Worm (Caenorhabditis elegans) whole organism, late embryonic: ENCODE measurements around the gene T07F10.3.

ENCODE experiments used
- C08G9.2 ChIP-seq: sonication (generic microtip); optimal IDR thresholded peaks from 2 replicates; lab custom pipeline; 2016; ENCODE audit warnings: mild to moderate bottlenecking, missing genetic modification characterization, moderate library complexity, missing compliant biosample characterization
- F13H6.1 ChIP-seq: sonication (generic microtip); optimal IDR thresholded peaks from 2 replicates; lab custom pipeline; 2016; ENCODE audit warnings: missing genetic modification characterization, missing compliant biosample characterization
- K02D7.2 ChIP-seq: sonication (generic microtip); optimal IDR thresholded peaks from 2 replicates; lab custom pipeline; 2017; ENCODE audit warnings: mild to moderate bottlenecking, missing genetic modification characterization, missing compliant biosample characterization
- T23F11.4 ChIP-seq: fragments of 200-800 bp; sonication (Bioruptor generic); optimal IDR thresholded peaks from 2 replicates; lab custom pipeline; 2018; ENCODE audit warnings: mild to moderate bottlenecking, missing genetic modification characterization, missing compliant biosample characterization
- Y22D7AL.16 ChIP-seq: sonication (generic microtip); optimal IDR thresholded peaks from 2 replicates; lab custom pipeline; 2016; ENCODE audit warnings: missing genetic modification characterization, missing compliant biosample characterization
- ahr-1 ChIP-seq: sonication (generic microtip); optimal IDR thresholded peaks from 2 replicates; lab custom pipeline; 2016; ENCODE audit warnings: missing genetic modification characterization, missing compliant biosample characterization
- ceh-14 ChIP-seq: sonication (generic microtip); optimal IDR thresholded peaks from 2 replicates; lab custom pipeline; 2016; ENCODE audit warnings: missing genotype, missing genetic modification characterization, missing compliant biosample characterization
- ceh-19 ChIP-seq: fragments of 200-800 bp; sonication (Bioruptor generic); optimal IDR thresholded peaks from 2 replicates; lab custom pipeline; 2018; ENCODE audit warnings: mild to moderate bottlenecking, missing genetic modification characterization, missing compliant biosample characterization
- ceh-2 ChIP-seq: sonication (generic microtip); optimal IDR thresholded peaks from 2 replicates; lab custom pipeline; 2016; ENCODE audit warnings: missing genotype, missing genetic modification characterization, missing compliant biosample characterization
- ceh-22 ChIP-seq: sonication (generic microtip); optimal IDR thresholded peaks from 2 replicates; lab custom pipeline; 2017; ENCODE audit warnings: missing biosample characterization, missing genetic modification characterization
- ceh-24 ChIP-seq: sonication (generic microtip); optimal IDR thresholded peaks from 2 replicates; lab custom pipeline; 2016; ENCODE audit warnings: mild to moderate bottlenecking, missing genetic modification characterization, missing compliant biosample characterization
- ceh-34 ChIP-seq: sonication (generic microtip); optimal IDR thresholded peaks from 2 replicates; lab custom pipeline; 2016; ENCODE audit warnings: mild to moderate bottlenecking, missing genetic modification characterization, missing compliant biosample characterization
- ceh-45 ChIP-seq: fragments of 200-800 bp; sonication (Bioruptor generic); IDR thresholded peaks from 2 replicates; pipeline ENCODE4 v1.3.6; 2022; ENCODE audit warnings: missing genetic modification reagents, missing genetic modification characterization, missing compliant biosample characterization
- ceh-6 ChIP-seq: fragments of 200-800 bp; sonication (Bioruptor generic); optimal IDR thresholded peaks from 2 replicates; lab custom pipeline; 2018; ENCODE audit warnings: mild to moderate bottlenecking, missing genetic modification characterization, missing compliant biosample characterization
- ceh-9 ChIP-seq: sonication (generic microtip); optimal IDR thresholded peaks from 2 replicates; lab custom pipeline; 2016; ENCODE audit warnings: mild to moderate bottlenecking, missing genetic modification characterization, inconsistent platforms, missing compliant biosample characterization
- che-1 ChIP-seq: sonication (generic microtip); optimal IDR thresholded peaks from 2 replicates; lab custom pipeline; 2016; ENCODE audit warnings: mild to moderate bottlenecking, missing genetic modification characterization, missing compliant biosample characterization
- dve-1 ChIP-seq: sonication (generic microtip); optimal IDR thresholded peaks from 2 replicates; lab custom pipeline; 2017; ENCODE audit warnings: antibody characterized with exemption, mild to moderate bottlenecking, missing genetic modification characterization, missing compliant biosample characterization
- elt-2 ChIP-seq: sonication (generic microtip); optimal IDR thresholded peaks from 2 replicates; lab custom pipeline; 2016; ENCODE audit warnings: missing genetic modification reagents, missing genetic modification characterization, missing compliant biosample characterization
- elt-4 ChIP-seq: sonication (generic microtip); optimal IDR thresholded peaks from 2 replicates; lab custom pipeline; 2016; ENCODE audit warnings: missing genetic modification characterization, missing compliant biosample characterization
- ets-4 ChIP-seq: sonication (generic microtip); optimal IDR thresholded peaks from 2 replicates; lab custom pipeline; 2016; ENCODE audit warnings: missing genetic modification characterization, missing compliant biosample characterization
- eyg-1 ChIP-seq: sonication (generic microtip); optimal IDR thresholded peaks from 2 replicates; lab custom pipeline; 2016; ENCODE audit warnings: missing genotype, missing genetic modification characterization, missing compliant biosample characterization
- fkh-10 ChIP-seq: fragments of 150-350 bp; optimal IDR thresholded peaks from 2 replicates; lab custom pipeline; 2014; ENCODE audit warnings: missing biosample characterization, missing genetic modification reagents, missing genetic modification characterization
- fkh-6 ChIP-seq: sonication (generic microtip); optimal IDR thresholded peaks from 2 replicates; lab custom pipeline; 2016; ENCODE audit warnings: missing genetic modification characterization, missing compliant biosample characterization
- gmeb-2 ChIP-seq: sonication (generic microtip); optimal IDR thresholded peaks from 2 replicates; lab custom pipeline; 2016; ENCODE audit warnings: missing genetic modification characterization, inconsistent platforms, missing compliant biosample characterization
- hlh-15 ChIP-seq: sonication (generic microtip); optimal IDR thresholded peaks from 2 replicates; lab custom pipeline; 2016; ENCODE audit warnings: missing genetic modification characterization, missing compliant biosample characterization
- hlh-6 ChIP-seq: sonication (generic microtip); optimal IDR thresholded peaks from 2 replicates; lab custom pipeline; 2016; ENCODE audit warnings: missing genotype, missing genetic modification characterization, missing compliant biosample characterization
- lim-6 ChIP-seq: sonication (generic microtip); optimal IDR thresholded peaks from 2 replicates; lab custom pipeline; 2016; ENCODE audit warnings: missing genetic modification characterization, missing compliant biosample characterization
- lin-11 ChIP-seq: fragments of 200-800 bp; sonication (Bioruptor generic); optimal IDR thresholded peaks from 2 replicates; lab custom pipeline; 2018; ENCODE audit warnings: mild to moderate bottlenecking, missing genetic modification characterization, missing compliant biosample characterization
- mec-3 ChIP-seq: sonication (generic microtip); optimal IDR thresholded peaks from 2 replicates; lab custom pipeline; 2016; ENCODE audit warnings: borderline replicate concordance, missing genetic modification characterization, missing compliant biosample characterization
- nfya-1 ChIP-seq: sonication (generic microtip); optimal IDR thresholded peaks from 2 replicates; lab custom pipeline; 2017; ENCODE audit warnings: missing genetic modification characterization, mild to moderate bottlenecking, missing compliant biosample characterization, antibody characterized with exemption, moderate library complexity
- nhr-11 ChIP-seq: fragments of 150-350 bp; optimal IDR thresholded peaks from 2 replicates; lab custom pipeline; 2014; ENCODE audit warnings: missing biosample characterization, missing genetic modification characterization
- npax-4 ChIP-seq: sonication (generic microtip); optimal IDR thresholded peaks from 2 replicates; lab custom pipeline; 2016; ENCODE audit warnings: missing genetic modification characterization, missing compliant biosample characterization
- odd-2 ChIP-seq: sonication (generic microtip); optimal IDR thresholded peaks from 2 replicates; lab custom pipeline; 2017; ENCODE audit warnings: antibody characterized with exemption, mild to moderate bottlenecking, missing genetic modification characterization, missing compliant biosample characterization
- pag-3 ChIP-seq: sonication (generic microtip); optimal IDR thresholded peaks from 2 replicates; lab custom pipeline; 2016; ENCODE audit warnings: missing compliant biosample characterization, missing genetic modification characterization, borderline replicate concordance
- pat-9 ChIP-seq: fragments of 200-800 bp; sonication (Bioruptor generic); optimal IDR thresholded peaks from 2 replicates; lab custom pipeline; 2018; ENCODE audit warnings: mild to moderate bottlenecking, missing genetic modification characterization, moderate library complexity, missing compliant biosample characterization
- pax-1 ChIP-seq: fragments of 150-350 bp; optimal IDR thresholded peaks from 2 replicates; lab custom pipeline; 2014; ENCODE audit warnings: missing biosample characterization, missing genetic modification characterization
- pha-2 ChIP-seq: sonication (generic microtip); optimal IDR thresholded peaks from 2 replicates; lab custom pipeline; 2017; ENCODE audit warnings: mild to moderate bottlenecking, missing genetic modification characterization, missing compliant biosample characterization
- pha-4 ChIP-seq: fragments of 150-350 bp; optimal IDR thresholded peaks from 2 replicates; lab custom pipeline; 2018; ENCODE audit warnings: missing biosample characterization, missing genetic modification reagents, missing genetic modification characterization
- pqm-1 ChIP-seq: sonication (generic microtip); optimal IDR thresholded peaks from 2 replicates; lab custom pipeline; 2016; ENCODE audit warnings: missing genetic modification characterization, missing compliant biosample characterization
- pros-1 ChIP-seq: fragments of 150-350 bp; optimal IDR thresholded peaks from 2 replicates; lab custom pipeline; 2014; ENCODE audit warnings: missing biosample characterization, missing genetic modification reagents, missing genetic modification characterization
- ref-2 ChIP-seq: sonication (generic microtip); optimal IDR thresholded peaks from 2 replicates; lab custom pipeline; 2016; ENCODE audit warnings: missing genetic modification characterization, missing compliant biosample characterization
- rnt-1 ChIP-seq: sonication (generic microtip); optimal IDR thresholded peaks from 2 replicates; lab custom pipeline; 2016; ENCODE audit warnings: missing genetic modification characterization, missing compliant biosample characterization
- sdc-2 ChIP-seq: sonication (generic microtip); optimal IDR thresholded peaks from 2 replicates; lab custom pipeline; 2016; ENCODE audit warnings: missing genotype, missing genetic modification characterization, missing compliant biosample characterization
- sox-2 ChIP-seq: fragments of 200-800 bp; sonication (Bioruptor generic); IDR thresholded peaks from 2 replicates; pipeline ENCODE4 v1.3.6; 2022; ENCODE audit warnings: missing genetic modification reagents, missing genetic modification characterization, missing compliant biosample characterization
- sox-4 ChIP-seq: sonication (generic microtip); optimal IDR thresholded peaks from 2 replicates; lab custom pipeline; 2017; ENCODE audit warnings: mild to moderate bottlenecking, missing genetic modification characterization, inconsistent platforms, missing compliant biosample characterization
- tbx-2 ChIP-seq: sonication (generic microtip); optimal IDR thresholded peaks from 2 replicates; lab custom pipeline; 2016; ENCODE audit warnings: missing genetic modification characterization, missing compliant biosample characterization
- tbx-7 ChIP-seq: sonication (generic microtip); optimal IDR thresholded peaks from 2 replicates; lab custom pipeline; 2016; ENCODE audit warnings: missing genotype, missing genetic modification characterization, missing compliant biosample characterization
- ttx-3 ChIP-seq: sonication (generic microtip); optimal IDR thresholded peaks from 2 replicates; lab custom pipeline; 2016; ENCODE audit warnings: missing genetic modification reagents, missing genetic modification characterization, missing compliant biosample characterization
- unc-3 ChIP-seq, 2 experiments: fragments of 200-800 bp in 1 of 2; sonication (Bioruptor generic) in 1 of 2; sonication (generic microtip) in 1 of 2; conservative IDR thresholded peaks in 1 of 2; optimal IDR thresholded peaks in 1 of 2; 2 replicates each; pipeline versions ENCODE4 v1.3.6 to Lab custom; 2016 to 2022; ENCODE audit warnings: missing compliant biosample characterization in 2 of 2, missing genetic modification characterization in 2 of 2, missing genetic modification reagents in 1 of 2
- unc-42 ChIP-seq: sonication (generic microtip); optimal IDR thresholded peaks from 2 replicates; lab custom pipeline; 2016; ENCODE audit warnings: missing genotype, missing genetic modification characterization, missing compliant biosample characterization
- unc-55 ChIP-seq: sonication (generic microtip); optimal IDR thresholded peaks from 2 replicates; lab custom pipeline; 2017; ENCODE audit warnings: missing biosample characterization, missing genetic modification reagents, missing genetic modification characterization
- unc-86 ChIP-seq: sonication (generic microtip); optimal IDR thresholded peaks from 2 replicates; lab custom pipeline; 2016; ENCODE audit warnings: missing genetic modification characterization, missing compliant biosample characterization
- ztf-16 ChIP-seq: sonication (generic microtip); optimal IDR thresholded peaks from 2 replicates; lab custom pipeline; 2017; ENCODE audit warnings: missing genetic modification characterization, missing compliant biosample characterization

The T07F10.3 gene

DNA sequence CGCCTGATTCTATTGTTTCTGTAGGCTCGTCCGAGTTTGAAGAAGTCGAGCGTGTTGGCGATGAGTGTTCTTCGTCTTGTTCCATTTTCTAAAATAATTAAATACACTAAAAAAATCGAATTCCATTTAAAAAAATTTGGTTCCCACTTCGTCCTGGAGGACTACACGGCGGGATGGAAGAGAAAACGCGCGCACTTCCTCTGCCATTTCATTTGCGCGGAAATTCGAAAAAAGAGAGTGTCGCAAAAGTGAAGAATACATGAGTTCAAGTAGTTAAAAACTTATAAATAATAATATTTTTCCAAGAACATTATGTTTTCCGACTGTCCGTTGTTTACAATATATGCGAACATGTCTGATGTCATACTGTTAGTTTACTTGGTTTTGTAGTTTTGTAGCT lies at the start of gene T07F10.3:
Gene T07F10.3, minus strand, starts transcription at position 98 of the 400 bp plus-strand sequence.
- TF ChIP-seq pat-9 (tag; lab: Kevin White, UChicago) (no peak), npax-4 (tag; lab: Kevin White, UChicago) (no peak), ref-2 (tag; lab: Kevin White, UChicago) (peak; percentile 96), hlh-15 (tag; lab: Kevin White, UChicago) (peak; percentile 35), nfya-1 (tag; lab: Kevin White, UChicago) (peak; percentile 35), elt-4 (tag; lab: Kevin White, UChicago) (no peak), pag-3 (no peak), lin-11 (tag; lab: Kevin White, UChicago) (no peak), sox-4 (no peak), rnt-1 (peak; percentile 81), tbx-7 (tag; lab: Kevin White, UChicago) (peak; percentile 98), C08G9.2 (tag; lab: Kevin White, UChicago) (peak; percentile 99), sdc-2 (tag; lab: Kevin White, UChicago) (peak; percentile 55), lim-6 (tag; lab: Kevin White, UChicago) (peak; percentile 86), ceh-9 (tag; lab: Kevin White, UChicago) (no peak), ahr-1 (tag; lab: Kevin White, UChicago) (peak; percentile 66), ceh-6 (GFP tag; lab: Kevin White, UChicago) (no peak), unc-86 (peak; percentile 66), pha-2 (tag; lab: Kevin White, UChicago) (no peak), ets-4 (tag; lab: Kevin White, UChicago) (peak; percentile 99), sox-2 (GFP tag; lab: Robert Waterston, UW) (no peak), T23F11.4 (GFP tag; lab: Kevin White, UChicago) (no peak), ceh-24 (no peak), odd-2 (no peak), K02D7.2 (tag; lab: Kevin White, UChicago) (no peak), dve-1 (tag; lab: Kevin White, UChicago) (no peak), F13H6.1 (tag; lab: Kevin White, UChicago) (peak; percentile 86), pha-4 (no peak), ceh-34 (tag; lab: Kevin White, UChicago) (peak; percentile 62), pros-1 (tag; lab: Kevin White, UChicago) (no peak), unc-55 (GFP tag; lab: Kevin White, UChicago) (no peak), fkh-6 (tag; lab: Kevin White, UChicago) (peak; percentile 63), ceh-2 (tag; lab: Kevin White, UChicago) (peak; percentile 96), unc-3 (GFP tag; conservative IDR thresholded peaks at IDR 0.05; lab: Robert Waterston, UW) (peak; percentile 33; the same call in 1 of the 2 replicates), unc-3 (tag; optimal IDR thresholded peaks at IDR 0.05; lab: Kevin White, UChicago) (no peak), hlh-6 (tag; lab: Kevin White, UChicago) (peak; percentile 50), ceh-45 (GFP tag; lab: Robert Waterston, UW) (no peak), pqm-1 (peak; percentile 74), Y22D7AL.16 (tag; lab: Kevin White, UChicago) (peak; percentile 35), ceh-22 (no peak), nhr-11 (tag; lab: Kevin White, UChicago) (no peak), mec-3 (tag; lab: Kevin White, UChicago) (peak; percentile 94), unc-42 (tag; lab: Kevin White, UChicago) (peak; percentile 37), ceh-14 (tag; lab: Kevin White, UChicago) (peak; percentile 79), ttx-3 (peak; percentile 21), fkh-10 (GFP tag; lab: Kevin White, UChicago) (no peak), ceh-19 (GFP tag; lab: Kevin White, UChicago) (no peak), ztf-16 (tag; lab: Kevin White, UChicago) (peak; percentile 22), che-1 (tag; lab: Kevin White, UChicago) (no peak), elt-2 (tag; lab: Kevin White, UChicago) (peak; percentile 63), tbx-2 (tag; lab: Kevin White, UChicago) (peak; percentile 97), pax-1 (tag; lab: Kevin White, UChicago) (no peak), eyg-1 (tag; lab: Kevin White, UChicago) (no peak), gmeb-2 (tag; lab: Kevin White, UChicago) (peak; percentile 18)
